Fruit fly (Drosophila melanogaster): ENCODE results near the gene hoe2.
A peak's percentile ranks its signal among the peaks of the same experiment; 100 is the strongest.

Gene hoe2

dm6 chr2L:4915715-4916153 is 20.5 kb downstream of the hoe2 start (continued):
- TF ChIP-seq tna (GFP tag; IDR thresholded peaks at IDR 0.05; ENCODE audit: partially characterized antibody) (no peak), ham (GFP tag; IDR thresholded peaks at IDR 0.05) (no peak), btn (GFP tag; optimal IDR thresholded peaks at IDR 0.05) (no peak), CG3407 (GFP tag; optimal IDR thresholded peaks at IDR 0.05) (no peak), HLHmδ (GFP tag; optimal IDR thresholded peaks at IDR 0.05) (no peak), CG2678 (tag; optimal IDR thresholded peaks at IDR 0.05) (peak; percentile 50), Kr (GFP tag; optimal IDR thresholded peaks at IDR 0.05) (no peak), dan (GFP tag; IDR thresholded peaks at IDR 0.05) (no peak), gt (GFP tag; IDR thresholded peaks at IDR 0.05) (no peak), crc (GFP tag; optimal IDR thresholded peaks at IDR 0.05) (no peak), CG3726 (GFP tag; IDR thresholded peaks at IDR 0.05) (no peak), CG31441 (GFP tag; IDR thresholded peaks at IDR 0.05) (peak; percentile 51), bbx (GFP tag; IDR thresholded peaks at IDR 0.05; ENCODE audit: partially characterized antibody) (no peak), Neu2 (GFP tag; optimal IDR thresholded peaks at IDR 0.05; ENCODE audit: borderline replicate concordance) (no peak), Hsf (GFP tag; optimal IDR thresholded peaks at IDR 0.05) (no peak), zen (tag; optimal IDR thresholded peaks at IDR 0.05) (no peak), CG33557 (GFP tag; optimal IDR thresholded peaks at IDR 0.05) (no peak), CG4707 (GFP tag; optimal IDR thresholded peaks at IDR 0.05) (no peak), CG1792 (GFP tag; optimal IDR thresholded peaks at IDR 0.05) (no peak), sqz (GFP tag; optimal IDR thresholded peaks at IDR 0.05) (no peak), CG13296 (GFP tag; optimal IDR thresholded peaks at IDR 0.05) (no peak), CG7357 (GFP tag; IDR thresholded peaks at IDR 0.05) (no peak), CG9727 (GFP tag; optimal IDR thresholded peaks at IDR 0.05) (peak; percentile 39), CG15601 (tag; optimal IDR thresholded peaks at IDR 0.05) (peak; percentile 7), ab (GFP tag; optimal IDR thresholded peaks at IDR 0.05) (no peak), Chrac-16 (GFP tag; optimal IDR thresholded peaks at IDR 0.05) (no peak), CG14710 (tag; optimal IDR thresholded peaks at IDR 0.05) (peak; percentile 37), CG15479 (GFP tag; optimal IDR thresholded peaks at IDR 0.05) (no peak), CG6654 (GFP tag; optimal IDR thresholded peaks at IDR 0.05) (no peak), ftz-f1 (GFP tag; optimal IDR thresholded peaks at IDR 0.05) (no peak), Drgx (GFP tag; IDR thresholded peaks at IDR 0.05) (peak; percentile 22; the same call in 1 of the 2 replicates), CG17359 (tag; optimal IDR thresholded peaks at IDR 0.05) (no peak), sima (GFP tag; optimal IDR thresholded peaks at IDR 0.05) (no peak), CG16813 (GFP tag; IDR thresholded peaks at IDR 0.05; ENCODE audit: partially characterized antibody) (no peak), CG32767 (GFP tag; IDR thresholded peaks at IDR 0.05) (no peak), CG17829 (tag; optimal IDR thresholded peaks at IDR 0.05) (peak; percentile 30), CTCF (GFP tag; optimal IDR thresholded peaks at IDR 0.05) (no peak), ttk (GFP tag; IDR thresholded peaks at IDR 0.05) (no peak), CG4424 (GFP tag; optimal IDR thresholded peaks at IDR 0.05) (peak; percentile 5), CG17186 (GFP tag; optimal IDR thresholded peaks at IDR 0.05) (no peak), slbo (GFP tag; IDR thresholded peaks at IDR 0.05) (no peak), HLH54F (GFP tag; optimal IDR thresholded peaks at IDR 0.05) (no peak), sd (tag; optimal IDR thresholded peaks at IDR 0.05) (no peak), CG31224 (GFP tag; IDR thresholded peaks at IDR 0.05) (no peak), salm (tag; optimal IDR thresholded peaks at IDR 0.05) (no peak), C15 (GFP tag; IDR thresholded peaks at IDR 0.05) (no peak), CG31365 (tag; optimal IDR thresholded peaks at IDR 0.05) (no peak), CG12744 (GFP tag; optimal IDR thresholded peaks at IDR 0.05) (no peak), bsh (GFP tag; optimal IDR thresholded peaks at IDR 0.05) (peak in 1 of 2 experiments; percentile 24), CG9797 (GFP tag; optimal IDR thresholded peaks at IDR 0.05) (no peak), repo (GFP tag; optimal IDR thresholded peaks at IDR 0.05) (no peak), NfI (GFP tag; optimal IDR thresholded peaks at IDR 0.05) (no peak)

All from whole organism, embryonic.